Fruit fly (Drosophila melanogaster): ENCODE measurements around the gene Poc1.

dm6 chr3L:13422286-13422787 is 32.5 kb upstream of the Poc1 start, which contains the start of gene CG32121:
- TF ChIP-seq CG1620 (GFP tag; optimal IDR thresholded peaks at IDR 0.05) (no peak), CG14711 (tag; optimal IDR thresholded peaks at IDR 0.05) (no peak), CG7101 (tag; optimal IDR thresholded peaks at IDR 0.05) (no peak), Mnt (GFP tag; optimal IDR thresholded peaks at IDR 0.05) (no peak), CG33017 (tag; optimal IDR thresholded peaks at IDR 0.05) (no peak), tj (GFP tag; optimal IDR thresholded peaks at IDR 0.05) (no peak), Crg-1 (GFP tag; optimal IDR thresholded peaks at IDR 0.05) (no peak), Hr96 (GFP tag; optimal IDR thresholded peaks at IDR 0.05) (no peak), CG11617 (GFP tag; optimal IDR thresholded peaks at IDR 0.05) (no peak), cnc (optimal IDR thresholded peaks at IDR 0.05) (no peak), kay (GFP tag; ENCODE audit: borderline replicate concordance) (no peak), CG7045 (GFP tag; optimal IDR thresholded peaks at IDR 0.05) (no peak), cic (GFP tag; optimal IDR thresholded peaks at IDR 0.05) (no peak), ovo (GFP tag; optimal IDR thresholded peaks at IDR 0.05) (no peak)
